Worm (Caenorhabditis elegans) whole organism, early embryonic: ENCODE results near the gene acr-23.

Experiments used
- B0310.2 ChIP-seq: sonication (generic microtip); optimal IDR thresholded peaks from 2 replicates; lab custom pipeline; 2016; ENCODE audit warnings: mild to moderate bottlenecking, missing genetic modification characterization, missing compliant biosample characterization
- F13C5.2 ChIP-seq: sonication (generic microtip); optimal IDR thresholded peaks from 2 replicates; lab custom pipeline; 2017; ENCODE audit warnings: mild to moderate bottlenecking, missing genetic modification characterization, inconsistent platforms, missing compliant biosample characterization
- aly-1 ChIP-seq: sonication (generic microtip); optimal IDR thresholded peaks from 2 replicates; lab custom pipeline; 2016; ENCODE audit warnings: missing genetic modification characterization, missing compliant biosample characterization
- ama-1 ChIP-seq: fragments of 150-350 bp; optimal IDR thresholded peaks from 2 replicates; lab custom pipeline; 2014
- ceh-13 ChIP-seq: fragments of 200-800 bp; sonication (Bioruptor generic); optimal IDR thresholded peaks from 2 replicates; lab custom pipeline; 2018; ENCODE audit warnings: mild to moderate bottlenecking, missing genetic modification characterization, missing compliant biosample characterization
- ceh-36 ChIP-seq: sonication (generic microtip); optimal IDR thresholded peaks from 2 replicates; lab custom pipeline; 2016; ENCODE audit warnings: missing genetic modification characterization, inconsistent platforms, missing compliant biosample characterization
- ets-7 ChIP-seq: sonication (generic microtip); optimal IDR thresholded peaks from 2 replicates; lab custom pipeline; 2016; ENCODE audit warnings: missing genotype, missing genetic modification characterization, missing compliant biosample characterization
- flt-1 ChIP-seq: fragments of 200-800 bp; sonication (Bioruptor generic); IDR thresholded peaks from 2 replicates; pipeline ENCODE4 v1.3.6; 2022; ENCODE audit warnings: missing genetic modification characterization, missing compliant biosample characterization
- hmbx-1 ChIP-seq: sonication (generic microtip); optimal IDR thresholded peaks from 2 replicates; lab custom pipeline; 2016; ENCODE audit warnings: mild to moderate bottlenecking, missing genetic modification characterization, missing compliant biosample characterization
- hmg-4 ChIP-seq: fragments of 200-800 bp; sonication (Bioruptor generic); optimal IDR thresholded peaks from 2 replicates; lab custom pipeline; 2018; ENCODE audit warnings: mild to moderate bottlenecking, missing genetic modification characterization, missing compliant biosample characterization
- hnd-1 ChIP-seq: sonication (generic microtip); optimal IDR thresholded peaks from 2 replicates; lab custom pipeline; 2016; ENCODE audit warnings: missing genetic modification characterization, missing compliant biosample characterization
- pes-1 ChIP-seq: fragments of 200-800 bp; sonication (Bioruptor generic); IDR thresholded peaks from 2 replicates; pipeline ENCODE4 v1.3.6; 2022; ENCODE audit warnings: missing genetic modification reagents, missing genetic modification characterization, missing compliant biosample characterization
- scrt-1 ChIP-seq: fragments of 200-800 bp; sonication (Bioruptor generic); IDR thresholded peaks from 2 replicates; pipeline ENCODE4 v1.3.6; 2022; ENCODE audit warnings: missing genetic modification characterization, missing compliant biosample characterization
- sea-1 ChIP-seq: fragments of 200-800 bp; sonication (Bioruptor generic); conservative IDR thresholded peaks from 2 replicates; pipeline ENCODE4 v1.3.6; 2022; ENCODE audit warnings: missing genetic modification characterization, missing compliant biosample characterization
- tbx-11 ChIP-seq: fragments of 200-800 bp; sonication (Bioruptor generic); IDR thresholded peaks from 2 replicates; pipeline ENCODE4 v1.3.6; 2022; ENCODE audit warnings: missing genetic modification characterization, missing compliant biosample characterization
- tbx-37 ChIP-seq: fragments of 200-800 bp; sonication (Bioruptor generic); conservative IDR thresholded peaks from 2 replicates; pipeline ENCODE4 v1.3.6; 2022; ENCODE audit warnings: missing genetic modification reagents, missing genetic modification characterization, missing compliant biosample characterization
- tra-4 ChIP-seq: sonication (generic microtip); optimal IDR thresholded peaks from 2 replicates; lab custom pipeline; 2017; ENCODE audit warnings: missing genetic modification characterization, missing compliant biosample characterization

Gene acr-23

DNA sequence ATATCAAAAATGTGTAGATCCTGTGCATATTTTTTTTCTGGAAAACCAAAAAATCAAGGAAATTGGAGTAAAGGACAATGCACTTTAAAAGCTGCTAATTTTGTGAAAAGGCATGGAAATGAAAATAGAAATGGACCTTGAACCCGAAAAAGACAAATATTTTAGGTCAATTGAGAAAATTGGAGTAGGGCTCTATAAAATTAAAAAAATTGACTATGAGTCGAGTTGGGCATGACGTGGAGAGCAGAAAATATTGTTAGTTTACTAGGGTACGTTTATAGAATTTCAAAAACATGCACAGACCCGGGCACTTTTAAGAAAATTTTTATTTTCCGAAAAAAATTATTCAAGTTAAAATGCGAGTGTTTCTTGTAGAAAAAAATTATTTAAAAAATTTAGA is at the start of gene acr-23:
Gene acr-23, minus strand, starts transcription at position 101 of the 400 bp plus-strand sequence.
- TF ChIP-seq hmg-4 (no peak), pes-1 (GFP tag; lab: Robert Waterston, UW) (no peak), flt-1 (no peak), B0310.2 (tag; lab: Kevin White, UChicago) (no peak), ceh-36 (tag; lab: Kevin White, UChicago) (no peak)

DNA sequence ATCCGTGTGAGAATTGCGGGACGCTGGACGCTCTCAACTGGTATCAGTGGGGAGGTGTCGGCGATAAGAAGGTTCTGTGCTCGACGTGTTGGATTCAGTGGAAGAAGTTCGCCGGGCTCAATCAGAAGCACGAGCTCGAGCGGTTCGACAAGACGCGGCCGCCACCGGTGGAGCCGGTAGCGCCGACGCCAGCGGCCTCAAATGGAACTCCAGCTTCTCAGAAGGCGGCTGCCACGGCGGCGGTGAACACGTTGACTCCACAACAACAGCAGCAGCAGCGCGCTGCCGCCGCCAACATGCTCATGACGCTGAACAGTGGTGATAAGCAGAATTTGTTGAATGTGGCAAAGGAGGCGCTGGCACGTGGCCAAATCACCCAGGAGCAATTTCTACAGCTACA is 47.5 kb upstream of the acr-23 start:
- no peak for TF ChIP-seq flt-1
- no peak for TF ChIP-seq sea-1 (GFP tag; lab: Robert Waterston, UW)
- TF ChIP-seq ceh-13 (GFP tag; lab: Kevin White, UChicago), result no peak
- TF ChIP-seq pes-1 (GFP tag; lab: Robert Waterston, UW), result no peak
- TF ChIP-seq ceh-36 (tag; lab: Kevin White, UChicago), result no peak
- no peak for TF ChIP-seq aly-1 (tag; lab: Kevin White, UChicago)
- no peak for TF ChIP-seq B0310.2 (tag; lab: Kevin White, UChicago)
- no peak for TF ChIP-seq hnd-1 (tag; lab: Kevin White, UChicago)
- TF ChIP-seq tra-4 (tag; lab: Kevin White, UChicago), result no peak
- TF ChIP-seq hmg-4, result no peak
- TF ChIP-seq tbx-11 (GFP tag; lab: Robert Waterston, UW), result no peak

DNA sequence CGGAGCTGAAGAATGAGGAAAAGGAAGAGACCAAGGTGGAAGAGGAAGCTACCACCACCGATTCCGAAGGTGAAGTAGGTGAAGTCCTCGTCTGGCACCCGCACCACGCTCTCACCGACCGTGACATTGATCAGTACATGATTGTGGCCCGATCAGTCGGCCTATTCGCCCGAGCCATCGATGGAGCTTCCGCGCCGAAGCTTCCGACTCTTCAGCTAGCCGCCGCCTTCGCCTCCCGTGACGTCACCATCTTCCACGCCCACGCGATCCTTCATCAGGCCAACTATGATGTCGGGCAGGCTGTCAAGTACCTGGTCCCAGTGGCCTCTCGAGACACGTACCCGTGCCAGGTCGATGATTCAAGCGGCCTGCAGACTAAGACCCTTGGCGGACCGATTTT is 46.8 kb upstream of the acr-23 start:
- no peak for TF ChIP-seq flt-1

DNA sequence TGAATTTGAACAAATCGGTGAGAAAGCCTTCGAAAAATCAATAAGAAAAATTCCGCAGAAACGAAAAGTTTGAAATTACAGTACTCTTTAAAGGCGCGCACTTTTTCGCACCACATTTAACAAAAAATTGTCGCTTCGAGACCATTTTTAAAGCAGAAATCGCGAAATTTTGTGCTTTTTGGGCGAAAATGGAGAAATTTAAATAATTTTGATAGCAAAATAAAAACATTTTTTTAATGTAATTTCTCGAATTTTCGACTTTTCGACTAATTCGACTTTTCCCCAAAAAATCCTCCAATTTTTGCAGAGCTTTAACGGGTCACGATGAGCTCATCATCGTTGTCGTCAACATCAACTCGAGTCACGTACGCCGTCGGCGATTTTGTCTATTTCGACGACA is 45.3 kb upstream of the acr-23 start, which contains the start of gene lin-40:
Gene lin-40, plus strand, starts transcription at position 301 of the 400 bp plus-strand sequence.
- no peak for TF ChIP-seq sea-1 (GFP tag; lab: Robert Waterston, UW)
- TF ChIP-seq pes-1 (GFP tag; lab: Robert Waterston, UW), result no peak
- no peak for TF ChIP-seq F13C5.2
- no peak for TF ChIP-seq scrt-1
- no peak for TF ChIP-seq ceh-13 (GFP tag; lab: Kevin White, UChicago)
- no peak for TF ChIP-seq tra-4 (tag; lab: Kevin White, UChicago)
- TF ChIP-seq B0310.2 (tag; lab: Kevin White, UChicago), result no peak
- no peak for TF ChIP-seq ceh-36 (tag; lab: Kevin White, UChicago)
- TF ChIP-seq tbx-11 (GFP tag; lab: Robert Waterston, UW), result no peak
- TF ChIP-seq aly-1 (tag; lab: Kevin White, UChicago), result no peak
- no peak for TF ChIP-seq hnd-1 (tag; lab: Kevin White, UChicago)
- no peak for TF ChIP-seq hmg-4
- TF ChIP-seq ets-7 (tag; lab: Kevin White, UChicago), result no peak
- no peak for TF ChIP-seq hmbx-1 (tag; lab: Kevin White, UChicago)
- TF ChIP-seq ama-1 (lab: Kevin White, UChicago), result no peak
- TF ChIP-seq tbx-37 (GFP tag; lab: Robert Waterston, UW), result no peak
- TF ChIP-seq flt-1, result no peak

DNA sequence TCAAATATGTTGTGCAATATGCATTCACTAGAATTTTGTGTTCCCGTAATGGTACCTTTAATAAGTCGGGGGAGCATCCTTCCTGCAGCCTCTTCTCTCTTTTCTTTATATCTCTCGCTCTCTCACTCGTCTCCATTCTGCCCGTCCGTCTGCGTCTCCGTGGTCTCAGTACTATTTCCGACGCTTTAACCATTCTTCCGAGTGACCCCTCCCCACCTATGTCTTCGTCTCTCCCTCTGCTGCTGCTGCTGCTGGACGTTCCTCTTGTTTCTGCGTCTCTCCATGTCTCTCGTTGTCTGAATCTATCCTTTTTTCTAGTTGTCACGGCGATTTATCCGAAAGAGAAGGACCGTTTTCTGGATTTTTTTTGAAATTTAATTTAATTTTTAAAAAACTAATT is 44.5 kb upstream of the acr-23 start:
- no peak for TF ChIP-seq aly-1 (tag; lab: Kevin White, UChicago)

DNA sequence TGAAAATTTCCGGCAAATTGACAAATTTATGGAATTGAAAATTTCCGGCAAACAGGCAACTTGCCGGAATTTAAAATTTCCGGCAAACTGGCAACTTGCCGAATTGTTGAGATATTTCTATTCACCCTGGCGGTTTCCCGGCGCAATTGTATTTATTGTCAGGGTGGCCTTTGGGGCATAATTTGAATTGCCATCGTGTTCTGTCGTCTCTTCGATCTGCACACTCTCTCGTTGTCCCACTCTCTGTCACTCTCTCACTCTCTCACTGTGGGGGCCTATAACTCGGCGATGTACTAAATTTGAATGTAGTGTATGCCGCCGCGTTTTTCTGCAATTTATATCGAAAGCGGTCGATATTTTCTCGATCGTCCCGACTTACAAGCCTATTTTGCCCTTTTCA is 43.6 kb upstream of the acr-23 start:
- TF ChIP-seq hmbx-1 (tag; lab: Kevin White, UChicago) (no peak), scrt-1 (no peak), F13C5.2 (no peak), ceh-36 (tag; lab: Kevin White, UChicago) (no peak)

DNA sequence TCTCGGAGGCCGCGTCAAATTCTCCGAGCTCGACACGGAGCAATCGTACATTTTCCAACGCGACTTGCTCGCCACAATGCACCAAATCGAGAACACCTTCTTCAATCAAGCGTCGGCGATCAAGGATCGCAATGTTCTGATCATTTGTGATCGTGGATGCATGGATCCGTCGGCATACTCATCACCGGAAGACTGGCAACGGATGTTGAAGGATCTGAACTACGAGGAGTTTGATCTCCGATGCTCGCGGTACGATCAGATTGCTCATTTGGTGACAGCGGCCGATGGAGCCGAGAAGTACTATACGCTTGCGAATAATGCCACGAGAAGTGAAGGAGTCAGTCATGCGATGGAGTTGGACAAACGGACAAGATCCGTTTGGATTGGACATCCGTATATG is 39.1 kb upstream of the acr-23 start:
- TF ChIP-seq scrt-1, result no peak
- no peak for TF ChIP-seq hmg-4
- no peak for TF ChIP-seq hnd-1 (tag; lab: Kevin White, UChicago)
- TF ChIP-seq sea-1 (GFP tag; lab: Robert Waterston, UW), result no peak
- no peak for TF ChIP-seq B0310.2 (tag; lab: Kevin White, UChicago)
- TF ChIP-seq ets-7 (tag; lab: Kevin White, UChicago), result no peak
- no peak for TF ChIP-seq ceh-36 (tag; lab: Kevin White, UChicago)
- TF ChIP-seq flt-1, result no peak
- TF ChIP-seq F13C5.2, result no peak
- TF ChIP-seq ama-1 (lab: Kevin White, UChicago), result no peak
- TF ChIP-seq tra-4 (tag; lab: Kevin White, UChicago), result no peak
- no peak for TF ChIP-seq hmbx-1 (tag; lab: Kevin White, UChicago)
- TF ChIP-seq tbx-11 (GFP tag; lab: Robert Waterston, UW), result no peak
- no peak for TF ChIP-seq tbx-37 (GFP tag; lab: Robert Waterston, UW)
- no peak for TF ChIP-seq aly-1 (tag; lab: Kevin White, UChicago)

DNA sequence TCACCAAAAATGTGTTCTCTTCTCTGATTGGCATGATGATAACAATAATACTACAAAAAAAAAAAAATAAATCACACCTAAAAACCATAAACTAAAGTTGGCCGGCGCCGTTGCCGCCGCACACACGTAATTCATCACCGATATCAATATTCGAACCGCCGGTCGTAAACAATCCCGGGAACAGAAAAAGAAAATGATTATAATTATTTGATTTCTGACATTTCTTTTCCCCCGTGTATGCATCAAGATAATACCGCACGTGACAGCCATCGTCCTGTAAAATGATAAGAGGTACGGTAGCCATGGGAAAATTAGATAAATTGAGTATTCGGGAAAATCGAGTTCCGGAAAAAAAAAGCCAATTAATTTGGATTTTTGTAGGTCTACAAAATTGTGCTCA is 37.7 kb upstream of the acr-23 start:
- TF ChIP-seq hmg-4 (no peak), tbx-11 (GFP tag; lab: Robert Waterston, UW) (no peak), scrt-1 (no peak), hmbx-1 (tag; lab: Kevin White, UChicago) (no peak), B0310.2 (tag; lab: Kevin White, UChicago) (no peak), flt-1 (no peak), pes-1 (GFP tag; lab: Robert Waterston, UW) (no peak), tbx-37 (GFP tag; lab: Robert Waterston, UW) (no peak), F13C5.2 (no peak), sea-1 (GFP tag; lab: Robert Waterston, UW) (no peak), hnd-1 (tag; lab: Kevin White, UChicago) (no peak), ets-7 (tag; lab: Kevin White, UChicago) (no peak)

DNA sequence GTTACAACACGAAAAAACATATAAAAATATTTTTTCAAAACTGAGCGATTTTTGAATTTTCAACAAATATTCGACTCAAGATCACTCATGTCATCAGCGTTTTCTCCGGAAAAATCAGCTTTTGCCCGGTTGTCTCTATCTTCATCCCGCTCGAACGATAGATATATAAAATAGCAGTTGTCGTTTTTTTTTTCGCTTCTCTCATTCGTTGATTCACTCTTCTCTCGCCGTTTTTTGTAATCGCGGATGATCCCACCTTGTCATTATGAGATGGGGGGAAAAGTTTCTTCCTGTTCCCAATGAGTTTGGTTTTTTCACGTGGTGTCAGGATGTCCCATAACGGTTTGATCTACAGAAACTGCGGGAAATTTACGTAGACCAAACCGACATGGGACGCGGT is 35.9 kb upstream of the acr-23 start:
- TF ChIP-seq scrt-1, result no peak
- no peak for TF ChIP-seq ets-7 (tag; lab: Kevin White, UChicago)
- no peak for TF ChIP-seq hnd-1 (tag; lab: Kevin White, UChicago)
- TF ChIP-seq flt-1, result no peak
- TF ChIP-seq F13C5.2, result no peak
- TF ChIP-seq tbx-11 (GFP tag; lab: Robert Waterston, UW), result no peak
